Fruit fly (Drosophila melanogaster): Measurements from ENCODE around the gene r-cup.
A peak's percentile ranks its signal among the peaks of the same experiment; 100 is the strongest.

Gene r-cup

dm6 chrX:21067908-21068307 is 42.2 kb upstream of the r-cup start:
- TF ChIP-seq Eip78C (GFP tag) (peak; percentile 77), CG6854 (GFP tag; optimal IDR thresholded peaks at IDR 0.05) (no peak), Ets21C (GFP tag; optimal IDR thresholded peaks at IDR 0.05) (no peak), CG6163 (GFP tag; IDR thresholded peaks at IDR 0.05) (peak; percentile 52; the same call in 2 of the 3 replicates), Sox102F (GFP tag; optimal IDR thresholded peaks at IDR 0.05) (no peak), CG4318 (GFP tag; optimal IDR thresholded peaks at IDR 0.05) (peak; percentile 56), dsx (GFP tag; optimal IDR thresholded peaks at IDR 0.05; ENCODE audit: poor library complexity, severe bottlenecking) (no peak), CG3919 (GFP tag; optimal IDR thresholded peaks at IDR 0.05) (peak; percentile 15), fkh (GFP tag; optimal IDR thresholded peaks at IDR 0.05) (no peak), esn (GFP tag; optimal IDR thresholded peaks at IDR 0.05) (peak; percentile 67), svp (GFP tag) (peak; percentile 80), Met (GFP tag; optimal IDR thresholded peaks at IDR 0.05) (peak; percentile 38), net (GFP tag; optimal IDR thresholded peaks at IDR 0.05) (peak; percentile 51), spab (GFP tag; optimal IDR thresholded peaks at IDR 0.05) (peak; percentile 47), CG8319 (GFP tag; optimal IDR thresholded peaks at IDR 0.05) (peak; percentile 34), CG8632 (GFP tag; optimal IDR thresholded peaks at IDR 0.05) (peak; percentile 33), acj6 (GFP tag; optimal IDR thresholded peaks at IDR 0.05) (peak; percentile 44), OdsH (GFP tag; optimal IDR thresholded peaks at IDR 0.05) (peak; percentile 43), CG15336 (GFP tag; IDR thresholded peaks at IDR 0.05) (peak; percentile 33; the same call in 1 of the 2 replicates), CG11762 (GFP tag; optimal IDR thresholded peaks at IDR 0.05; ENCODE audit: insufficient read depth) (no peak), CG16779 (tag; optimal IDR thresholded peaks at IDR 0.05) (no peak), CG32006 (GFP tag; optimal IDR thresholded peaks at IDR 0.05) (peak; percentile 75), fd59A (GFP tag; optimal IDR thresholded peaks at IDR 0.05) (peak; percentile 43), Smox (GFP tag; optimal IDR thresholded peaks at IDR 0.05) (peak; percentile 25), CG10631 (GFP tag; optimal IDR thresholded peaks at IDR 0.05) (peak; percentile 27), pdm3 (GFP tag; optimal IDR thresholded peaks at IDR 0.05) (peak; percentile 36), CG31627 (GFP tag; optimal IDR thresholded peaks at IDR 0.05) (peak; percentile 25), Hr4 (GFP tag; optimal IDR thresholded peaks at IDR 0.05) (peak; percentile 16), Hr38 (GFP tag; optimal IDR thresholded peaks at IDR 0.05) (no peak), Sox15 (GFP tag; optimal IDR thresholded peaks at IDR 0.05) (no peak), CG34406 (GFP tag; optimal IDR thresholded peaks at IDR 0.05) (peak; percentile 35), Eip75B (GFP tag; optimal IDR thresholded peaks at IDR 0.05) (peak; percentile 28), CG8119 (GFP tag; IDR thresholded peaks at IDR 0.05) (0 out of 3 replicates have a peak, but pooled peaks have one; percentile 25), CG9139 (GFP tag; optimal IDR thresholded peaks at IDR 0.05) (no peak), Eip93F (GFP tag; optimal IDR thresholded peaks at IDR 0.05) (no peak), Gug (GFP tag; IDR thresholded peaks at IDR 0.05) (no peak), CG3032 (tag; optimal IDR thresholded peaks at IDR 0.05) (no peak), lz (GFP tag; optimal IDR thresholded peaks at IDR 0.05) (peak; percentile 31), fd85E (GFP tag; optimal IDR thresholded peaks at IDR 0.05) (no peak), CG6792 (GFP tag; optimal IDR thresholded peaks at IDR 0.05) (peak; percentile 1), Ets96B (tag; optimal IDR thresholded peaks at IDR 0.05) (no peak), achi (GFP tag; optimal IDR thresholded peaks at IDR 0.05) (peak; percentile 32), CG11902 (GFP tag; optimal IDR thresholded peaks at IDR 0.05) (peak; percentile 9), CG1621 (tag; optimal IDR thresholded peaks at IDR 0.05) (no peak), salr (GFP tag; optimal IDR thresholded peaks at IDR 0.05) (peak; percentile 16 to 72), Lpt (GFP tag; optimal IDR thresholded peaks at IDR 0.05) (no peak), CG11294 (GFP tag; IDR thresholded peaks at IDR 0.05) (no peak), Hr39 (GFP tag; optimal IDR thresholded peaks at IDR 0.05) (peak; percentile 10), cyc (GFP tag; optimal IDR thresholded peaks at IDR 0.05) (peak; percentile 8), CG6808 (GFP tag; optimal IDR thresholded peaks at IDR 0.05) (peak; percentile 54), ss (GFP tag; optimal IDR thresholded peaks at IDR 0.05) (peak; percentile 2 to 17), CG6276 (GFP tag; optimal IDR thresholded peaks at IDR 0.05) (peak; percentile 52)

Data from whole organism, prepupa.